Worm (Caenorhabditis elegans): ENCODE results near the gene kvs-4.
"Not testable (repeated sequence)": the region's sequence is repeated elsewhere in the genome, so short reads cannot be mapped to it uniquely, and the experiment has no call there.

Gene kvs-4

DNA sequence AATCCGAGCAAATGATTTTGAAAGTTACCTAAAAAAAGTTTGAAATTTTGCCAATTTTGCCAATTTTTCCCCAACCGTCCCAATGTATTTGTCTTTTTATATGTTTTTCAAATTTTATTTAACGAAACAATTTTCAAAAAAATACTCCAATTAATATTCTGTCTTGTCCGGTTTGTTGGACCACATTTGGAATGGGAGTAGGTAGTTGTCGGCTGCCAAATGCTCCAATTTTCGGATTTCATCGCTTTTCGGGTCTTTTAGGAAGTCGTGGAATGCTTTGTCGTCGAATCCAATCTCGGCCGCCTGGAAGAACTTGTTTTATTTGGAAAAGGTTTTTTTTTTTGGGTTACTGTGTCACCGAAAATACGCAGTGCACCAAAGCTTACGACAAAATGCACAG is 12.8 kb downstream of the kvs-4 start:
- TF ChIP-seq Y53G8AR.9 (GFP tag; conservative IDR thresholded peaks at IDR 0.05) (no peak), nfyb-1 (GFP tag; IDR thresholded peaks at IDR 0.05) (no peak), ztf-18 (tag; optimal IDR thresholded peaks at IDR 0.05) (no peak), dpl-1 (GFP tag; optimal IDR thresholded peaks at IDR 0.05) (no peak), repo-1 (tag; optimal IDR thresholded peaks at IDR 0.05) (no peak), dpff-1 (tag; optimal IDR thresholded peaks at IDR 0.05) (no peak), fkh-3 (tag; optimal IDR thresholded peaks at IDR 0.05) (no peak), mcd-1 (GFP tag; IDR thresholded peaks at IDR 0.05) (no peak), madf-10 (tag; optimal IDR thresholded peaks at IDR 0.05) (no peak), ceh-79 (tag; optimal IDR thresholded peaks at IDR 0.05) (no peak)

DNA sequence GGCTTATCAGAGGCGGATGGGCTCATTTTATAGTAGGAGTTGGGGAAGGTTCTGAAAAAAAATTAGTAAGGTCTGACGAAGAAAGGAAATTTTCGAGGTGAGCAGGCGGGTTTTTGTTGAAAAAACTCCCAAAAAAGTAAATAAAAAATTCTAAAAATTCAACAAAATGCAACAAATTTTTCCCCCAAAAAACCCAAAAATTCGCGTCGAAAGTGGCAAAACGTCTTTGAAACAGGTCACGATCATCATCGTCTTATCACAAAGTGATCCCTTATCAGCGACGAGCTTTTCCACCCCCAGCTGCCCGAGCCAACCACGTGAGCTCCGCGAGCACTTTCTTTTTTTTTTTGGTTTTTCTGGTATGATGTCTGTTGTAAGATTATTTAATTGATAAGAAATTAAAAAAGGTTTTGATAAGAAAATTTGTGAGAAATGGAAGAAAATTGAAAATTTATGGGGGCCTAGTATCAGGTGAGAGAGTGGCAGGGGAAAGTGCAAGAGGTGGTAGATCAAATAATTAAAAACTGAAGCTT is 14.2 kb downstream of the kvs-4 start, which contains the start of gene Y48A6B.7:
Gene Y48A6B.7 (minus strand): TSS at position 51 of the 533 bp plus-strand sequence.
- TF ChIP-seq lin-54 (GFP tag; optimal IDR thresholded peaks at IDR 0.05), result peak; percentile 11
- TF ChIP-seq T26A5.8 (tag; optimal IDR thresholded peaks at IDR 0.05), result no peak
- TF ChIP-seq tbp1 (GFP tag; optimal IDR thresholded peaks at IDR 0.05), result peak; percentile 16
- TF ChIP-seq lin-40 (tag; optimal IDR thresholded peaks at IDR 0.05), result peak; percentile 18
- peak; percentile 36; the same call in 1 of the 2 replicates for TF ChIP-seq B0336.3 (GFP tag; IDR thresholded peaks at IDR 0.05)
- no peak for TF ChIP-seq ztf-26 (tag; optimal IDR thresholded peaks at IDR 0.05)
- no peak for TF ChIP-seq F57C9.4 (tag; optimal IDR thresholded peaks at IDR 0.05)
- peak; percentile 46 for TF ChIP-seq nhr-90 (tag; optimal IDR thresholded peaks at IDR 0.05)
- peak; percentile 65; the same call in 1 of the 2 replicates for TF ChIP-seq nfyb-1 (GFP tag; IDR thresholded peaks at IDR 0.05)
- TF ChIP-seq Y56A3A.18 (GFP tag; IDR thresholded peaks at IDR 0.05), result peak; percentile 20; the same call in 1 of the 2 replicates
- TF ChIP-seq Y79H2A.3 (GFP tag; conservative IDR thresholded peaks at IDR 0.05), result no peak
- peak; percentile 52; the same call in 1 of the 2 replicates for TF ChIP-seq dox-1 (GFP tag; IDR thresholded peaks at IDR 0.05)
- peak; percentile 98 for TF ChIP-seq nhr-80 (tag; optimal IDR thresholded peaks at IDR 0.05)
- no peak for TF ChIP-seq snpc-4 (GFP tag; optimal IDR thresholded peaks at IDR 0.05)
- TF ChIP-seq snpc-4 (tag; optimal IDR thresholded peaks at IDR 0.05), result peak in 2 of 4 experiments; percentile 1 to 22
- 0 out of 2 replicates have a peak, but pooled peaks have one; percentile 41 for TF ChIP-seq mcd-1 (GFP tag; IDR thresholded peaks at IDR 0.05)
- 0 out of 2 replicates have a peak, but pooled peaks have one; percentile 24 for TF ChIP-seq pbrm-1 (GFP tag; IDR thresholded peaks at IDR 0.05)
- TF ChIP-seq let-607 (tag; optimal IDR thresholded peaks at IDR 0.05), result peak in 1 of 2 experiments; percentile 51
- TF ChIP-seq atf-7 (tag; optimal IDR thresholded peaks at IDR 0.05), result peak; percentile 55
- TF ChIP-seq pha-4 (tag; optimal IDR thresholded peaks at IDR 0.05), result peak; percentile 63
- no peak for TF ChIP-seq hmg-1.2 (GFP tag; IDR thresholded peaks at IDR 0.05)
- TF ChIP-seq madf-10 (tag; optimal IDR thresholded peaks at IDR 0.05), result peak; percentile 16
- TF ChIP-seq K12H6.12 (tag; optimal IDR thresholded peaks at IDR 0.05), result no peak

ce11 chrIII:11029337-11029736 is 17.0 kb downstream of the kvs-4 start, which contains the start of gene Y48A6B.8:
Gene Y48A6B.8 (minus strand): TSS chrIII:11029437.
- TF ChIP-seq lin-40 (tag; optimal IDR thresholded peaks at IDR 0.05); nhr-179 (tag; optimal IDR thresholded peaks at IDR 0.05); B0019.2 (GFP tag; conservative IDR thresholded peaks at IDR 0.05): not testable (repeated sequence)

ce11 chrIII:11031309-11031708 is 18.9 kb downstream of the kvs-4 start, which contains the start of gene Y48A6B.14:
Gene Y48A6B.14 (plus strand): TSS chrIII:11031609.
- TF ChIP-seq aptf-3 (GFP tag; IDR thresholded peaks at IDR 0.05), result no peak
- no peak for TF ChIP-seq mel-28 (tag; optimal IDR thresholded peaks at IDR 0.05; ENCODE audit: borderline replicate concordance)
- no peak for TF ChIP-seq athp-1 (tag; optimal IDR thresholded peaks at IDR 0.05)
- no peak for TF ChIP-seq K11D2.4 (GFP tag; IDR thresholded peaks at IDR 0.05)
- TF ChIP-seq hlh-26 (GFP tag; conservative IDR thresholded peaks at IDR 0.05), result no peak
- TF ChIP-seq hmg-20 (GFP tag; IDR thresholded peaks at IDR 0.05), result no peak
- TF ChIP-seq him-1 (tag; optimal IDR thresholded peaks at IDR 0.05), result no peak
- TF ChIP-seq madf-8 (GFP tag; conservative IDR thresholded peaks at IDR 0.05), result no peak
- no peak for TF ChIP-seq F57C9.4 (tag; optimal IDR thresholded peaks at IDR 0.05)
- TF ChIP-seq die-1 (tag; optimal IDR thresholded peaks at IDR 0.05), result no peak
- TF ChIP-seq akir-1 (GFP tag; optimal IDR thresholded peaks at IDR 0.05), result no peak
- no peak for TF ChIP-seq ceh-40 (GFP tag; IDR thresholded peaks at IDR 0.05)
